Worm (Caenorhabditis elegans) whole organism, young adult: ENCODE measurements around the gene K09C4.4.

Source experiments
- B0336.3 ChIP-seq: fragments of 200-800 bp; sonication (Bioruptor generic); IDR thresholded peaks from 2 replicates; pipeline ENCODE4 v1.3.6; 2022; ENCODE audit warnings: missing genetic modification characterization, missing compliant biosample characterization
- D2030.7 ChIP-seq: fragments of 200-800 bp; sonication (Bioruptor generic); IDR thresholded peaks from 2 replicates; pipeline ENCODE4 v1.3.6; 2022; ENCODE audit warnings: missing genetic modification reagents, missing genetic modification characterization, missing compliant biosample characterization
- F23B12.7 ChIP-seq: sonication (generic microtip); optimal IDR thresholded peaks from 2 replicates; lab custom pipeline; 2017; ENCODE audit warnings: missing genetic modification characterization, mild to moderate bottlenecking, missing compliant biosample characterization, antibody characterized with exemption, moderate library complexity; ENCODE audit not compliant: insufficient read depth
- F55B11.4 ChIP-seq: sonication (generic microtip); optimal IDR thresholded peaks from 2 replicates; lab custom pipeline; 2016; ENCODE audit warnings: missing compliant biosample characterization, missing genetic modification characterization, borderline replicate concordance; ENCODE audit not compliant: insufficient read depth
- K11D2.4 ChIP-seq: fragments of 200-800 bp; sonication (Bioruptor generic); IDR thresholded peaks from 2 replicates; pipeline ENCODE4 v1.3.6; 2022; ENCODE audit warnings: missing genetic modification reagents, missing genetic modification characterization, missing compliant biosample characterization
- T07F8.4 ChIP-seq: sonication (generic microtip); optimal IDR thresholded peaks from 2 replicates; lab custom pipeline; 2016; ENCODE audit warnings: mild to moderate bottlenecking, missing genetic modification characterization, moderate library complexity, missing compliant biosample characterization
- Y56A3A.18 ChIP-seq: fragments of 200-800 bp; sonication (Bioruptor generic); IDR thresholded peaks from 2 replicates; pipeline ENCODE4 v1.3.6; 2022; ENCODE audit warnings: missing genetic modification reagents, missing genetic modification characterization, missing compliant biosample characterization
- Y95B8A.8 ChIP-seq: fragments of 200-800 bp; sonication (Bioruptor generic); IDR thresholded peaks from 2 replicates; pipeline ENCODE4 v1.3.6; 2022; ENCODE audit warnings: missing genetic modification reagents, missing genetic modification characterization, missing compliant biosample characterization
- ZK185.1 ChIP-seq: sonication (generic microtip); optimal IDR thresholded peaks from 2 replicates; lab custom pipeline; 2016; ENCODE audit warnings: mild to moderate bottlenecking, missing genetic modification characterization, missing compliant biosample characterization; ENCODE audit not compliant: poor library complexity, severe bottlenecking
- ama-1 ChIP-seq, 3 experiments: fragments of 150-350 bp in 1 of 3; sonication (generic microtip) in 2 of 3; optimal IDR thresholded peaks; 2 replicates each; lab custom pipeline; 2014 to 2018; ENCODE audit warnings: missing biosample characterization in 2 of 3, missing genetic modification characterization in 2 of 3, missing genetic modification reagents in 2 of 3
- atf-7 ChIP-seq: sonication (generic microtip); optimal IDR thresholded peaks from 2 replicates; lab custom pipeline; 2017; ENCODE audit warnings: mild to moderate bottlenecking, missing genetic modification characterization, missing compliant biosample characterization
- athp-1 ChIP-seq: sonication (generic microtip); optimal IDR thresholded peaks from 2 replicates; lab custom pipeline; 2017; ENCODE audit warnings: mild to moderate bottlenecking, missing genetic modification characterization, missing compliant biosample characterization
- attf-5 ChIP-seq: fragments of 200-800 bp; sonication (Bioruptor generic); optimal IDR thresholded peaks from 2 replicates; lab custom pipeline; 2018; ENCODE audit warnings: mild to moderate bottlenecking, missing genetic modification characterization, missing compliant biosample characterization
- bed-2 ChIP-seq: fragments of 200-800 bp; sonication (Bioruptor generic); IDR thresholded peaks from 2 replicates; pipeline ENCODE4 v1.3.6; 2022; ENCODE audit warnings: missing genetic modification reagents, missing genetic modification characterization, missing compliant biosample characterization
- ccch-3 ChIP-seq: fragments of 200-800 bp; sonication (Bioruptor generic); optimal IDR thresholded peaks from 2 replicates; lab custom pipeline; 2018; ENCODE audit warnings: mild to moderate bottlenecking, missing genetic modification characterization, missing compliant biosample characterization
- cebp-1 ChIP-seq, 2 experiments: fragments of 200-800 bp in 1 of 2; sonication (Bioruptor generic) in 1 of 2; sonication (generic microtip) in 1 of 2; IDR thresholded peaks in 1 of 2; optimal IDR thresholded peaks in 1 of 2; 2 replicates each; pipeline versions ENCODE4 v1.3.6 to Lab custom; 2017 to 2022; ENCODE audit warnings: missing compliant biosample characterization in 2 of 2, missing genetic modification characterization in 2 of 2, mild to moderate bottlenecking in 1 of 2, missing genetic modification reagents in 1 of 2, moderate library complexity in 1 of 2
- ceh-27 ChIP-seq: fragments of 200-800 bp; sonication (Bioruptor generic); optimal IDR thresholded peaks from 2 replicates; lab custom pipeline; 2018; ENCODE audit warnings: mild to moderate bottlenecking, missing genetic modification characterization, moderate library complexity, missing compliant biosample characterization
- ceh-58 ChIP-seq: fragments of 200-800 bp; sonication (Bioruptor generic); IDR thresholded peaks from 2 replicates; pipeline ENCODE4 v1.3.6; 2022; ENCODE audit warnings: missing genetic modification characterization, missing compliant biosample characterization
- ceh-91 ChIP-seq: fragments of 200-800 bp; sonication (Bioruptor generic); IDR thresholded peaks from 2 replicates; pipeline ENCODE4 v1.3.6; 2022; ENCODE audit warnings: missing genetic modification reagents, missing genetic modification characterization, missing compliant biosample characterization
- chd-7 ChIP-seq: sonication (generic microtip); optimal IDR thresholded peaks from 2 replicates; lab custom pipeline; 2016; ENCODE audit warnings: mild to moderate bottlenecking, missing genetic modification characterization, moderate library complexity, missing compliant biosample characterization
- dpff-1 ChIP-seq: sonication (generic microtip); optimal IDR thresholded peaks from 2 replicates; lab custom pipeline; 2017; ENCODE audit warnings: mild to moderate bottlenecking, missing genetic modification characterization, missing compliant biosample characterization
- dpl-1 ChIP-seq: fragments of 150-350 bp; optimal IDR thresholded peaks from 2 replicates; lab custom pipeline; 2014; ENCODE audit warnings: missing biosample characterization, missing genetic modification reagents, missing genetic modification characterization
- egl-18 ChIP-seq: fragments of 200-800 bp; sonication (Bioruptor generic); IDR thresholded peaks from 2 replicates; pipeline ENCODE4 v1.3.6; 2022; ENCODE audit warnings: missing genetic modification reagents, missing genetic modification characterization, missing compliant biosample characterization
- egl-44 ChIP-seq: fragments of 200-800 bp; sonication (Bioruptor generic); IDR thresholded peaks from 2 replicates; pipeline ENCODE4 v1.3.6; 2022; ENCODE audit warnings: missing genetic modification reagents, missing genetic modification characterization, missing compliant biosample characterization
- egrh-3 ChIP-seq: fragments of 200-800 bp; sonication (Bioruptor generic); IDR thresholded peaks from 2 replicates; pipeline ENCODE4 v1.3.6; 2022; ENCODE audit warnings: missing genetic modification reagents, missing genetic modification characterization, missing compliant biosample characterization
- ets-4 ChIP-seq: fragments of 200-800 bp; sonication (Bioruptor generic); optimal IDR thresholded peaks from 2 replicates; lab custom pipeline; 2018; ENCODE audit warnings: mild to moderate bottlenecking, missing genetic modification characterization, missing compliant biosample characterization
- gei-17 ChIP-seq: fragments of 200-800 bp; sonication (Bioruptor generic); optimal IDR thresholded peaks from 2 replicates; lab custom pipeline; 2018; ENCODE audit warnings: mild to moderate bottlenecking, missing genetic modification characterization, missing compliant biosample characterization
- him-1 ChIP-seq: sonication (generic microtip); optimal IDR thresholded peaks from 2 replicates; lab custom pipeline; 2016; ENCODE audit warnings: missing genotype, missing genetic modification reagents, missing genetic modification characterization, missing compliant biosample characterization
- hmg-20 ChIP-seq: fragments of 200-800 bp; sonication (Bioruptor generic); IDR thresholded peaks from 2 replicates; pipeline ENCODE4 v1.3.6; 2022; ENCODE audit warnings: missing genetic modification reagents, missing genetic modification characterization, missing compliant biosample characterization
- hrde-1 ChIP-seq: sonication (generic microtip); optimal IDR thresholded peaks from 2 replicates; lab custom pipeline; 2016; ENCODE audit warnings: missing genetic modification characterization, mild to moderate bottlenecking, missing compliant biosample characterization, moderate library complexity, missing genotype, missing genetic modification reagents, borderline replicate concordance
- let-526 ChIP-seq: fragments of 200-800 bp; sonication (Bioruptor generic); IDR thresholded peaks from 2 replicates; pipeline ENCODE4 v1.3.6; 2022; ENCODE audit warnings: missing genetic modification reagents, missing genetic modification characterization, missing compliant biosample characterization
- lin-35 ChIP-seq, 3 experiments: fragments of 150-350 bp in 2 of 3; sonication (generic microtip) in 1 of 3; optimal IDR thresholded peaks; 2 replicates each; lab custom pipeline; 2014 to 2018; ENCODE audit warnings: missing biosample characterization in 3 of 3, missing genetic modification characterization in 3 of 3, missing genetic modification reagents in 3 of 3
- lir-1 ChIP-seq: fragments of 200-800 bp; sonication (Bioruptor generic); conservative IDR thresholded peaks from 2 replicates; pipeline ENCODE4 v1.3.6; 2022; ENCODE audit warnings: missing genetic modification reagents, missing genetic modification characterization, missing compliant biosample characterization
- madf-3 ChIP-seq: fragments of 200-800 bp; sonication (Bioruptor generic); IDR thresholded peaks from 2 replicates; pipeline ENCODE4 v1.3.6; 2022; ENCODE audit warnings: missing genetic modification reagents, missing genetic modification characterization, missing compliant biosample characterization
- madf-8 ChIP-seq: fragments of 200-800 bp; sonication (Bioruptor generic); conservative IDR thresholded peaks from 2 replicates; pipeline ENCODE4 v1.3.6; 2022; ENCODE audit warnings: missing genetic modification reagents, missing genetic modification characterization, missing compliant biosample characterization
- mel-28 ChIP-seq: sonication (generic microtip); optimal IDR thresholded peaks from 2 replicates; lab custom pipeline; 2016; ENCODE audit warnings: borderline replicate concordance, mild to moderate bottlenecking, missing genetic modification characterization, missing compliant biosample characterization
- mes-4 ChIP-seq: sonication (generic microtip); optimal IDR thresholded peaks from 2 replicates; lab custom pipeline; 2016; ENCODE audit warnings: missing genotype, missing genetic modification characterization, missing compliant biosample characterization
- nfya-2 ChIP-seq: fragments of 200-800 bp; sonication (Bioruptor generic); IDR thresholded peaks from 2 replicates; pipeline ENCODE4 v1.3.6; 2022; ENCODE audit warnings: missing genetic modification reagents, missing genetic modification characterization, missing compliant biosample characterization
- nfyb-1 ChIP-seq: fragments of 200-800 bp; sonication (Bioruptor generic); IDR thresholded peaks from 2 replicates; pipeline ENCODE4 v1.3.6; 2022; ENCODE audit warnings: missing genetic modification reagents, missing genetic modification characterization, missing compliant biosample characterization
- nhr-80 ChIP-seq: sonication (generic microtip); optimal IDR thresholded peaks from 2 replicates; lab custom pipeline; 2016; ENCODE audit warnings: missing genetic modification characterization, missing compliant biosample characterization
- pha-4 ChIP-seq: fragments of 150-350 bp; sonication (generic microtip); optimal IDR thresholded peaks from 2 replicates; lab custom pipeline; 2014; ENCODE audit warnings: missing biosample characterization, missing genetic modification reagents, missing genetic modification characterization
- unc-62 ChIP-seq: fragments of 150-350 bp; optimal IDR thresholded peaks from 2 replicates; lab custom pipeline; 2014; ENCODE audit warnings: missing biosample characterization, missing genetic modification reagents, missing genetic modification characterization
- ztf-18 ChIP-seq: sonication (generic microtip); optimal IDR thresholded peaks from 2 replicates; lab custom pipeline; 2016; ENCODE audit warnings: missing genotype, mild to moderate bottlenecking, missing genetic modification characterization, missing compliant biosample characterization
- ztf-26 ChIP-seq: sonication (generic microtip); optimal IDR thresholded peaks from 2 replicates; lab custom pipeline; 2017; ENCODE audit warnings: missing genetic modification characterization, missing compliant biosample characterization
- ztf-28 ChIP-seq: fragments of 200-800 bp; sonication (Bioruptor generic); IDR thresholded peaks from 2 replicates; pipeline ENCODE4 v1.3.6; 2022; ENCODE audit warnings: missing genetic modification reagents, missing genetic modification characterization, missing compliant biosample characterization

K09C4.4 gene

DNA sequence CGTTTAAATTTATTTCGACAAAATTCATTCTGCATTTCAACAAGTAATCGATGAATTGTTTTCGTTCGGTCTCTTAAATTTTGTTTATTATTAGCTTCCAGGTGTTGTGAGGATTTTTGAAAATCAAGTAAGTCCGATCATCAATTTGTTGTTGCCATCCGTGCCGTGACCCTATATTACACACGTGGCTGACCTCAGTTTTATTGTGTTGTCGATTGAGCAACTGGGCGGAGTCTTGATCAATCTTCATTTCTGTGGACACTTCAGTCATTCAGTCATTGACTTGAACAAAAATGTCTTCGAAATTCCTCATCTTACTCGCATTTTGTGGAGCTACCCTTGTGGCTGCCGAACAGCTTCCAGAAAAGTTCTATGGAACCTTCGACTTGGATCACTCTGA, 28.8 kb upstream of the K09C4.4 start, which contains the start of gene lbp-2:
Gene lbp-2, plus strand, starts transcription at position 102 of the 400 bp plus-strand sequence.
- no peak for TF ChIP-seq F23B12.7
- TF ChIP-seq B0336.3 = no peak
- TF ChIP-seq let-526 (GFP tag; lab: Robert Waterston, UW) = no peak
- no peak for TF ChIP-seq F55B11.4
- no peak for TF ChIP-seq ZK185.1
- no peak for TF ChIP-seq Y56A3A.18
- TF ChIP-seq egl-44 (GFP tag; lab: Robert Waterston, UW) = no peak
- no peak for TF ChIP-seq ztf-18 (tag; lab: Kevin White, UChicago)
- TF ChIP-seq ztf-26 (tag; lab: Kevin White, UChicago) = no peak
- TF ChIP-seq nfyb-1 (GFP tag; lab: Robert Waterston, UW) = no peak
- TF ChIP-seq pha-4 (tag; lab: Kevin White, UChicago) = no peak
- TF ChIP-seq D2030.7 (GFP tag; lab: Robert Waterston, UW) = no peak
- TF ChIP-seq atf-7 (tag; lab: Kevin White, UChicago) = no peak
- TF ChIP-seq attf-5 = no peak
- TF ChIP-seq mes-4 (tag; lab: Kevin White, UChicago) = no peak
- TF ChIP-seq, all 124 proteins: peak for 0

DNA sequence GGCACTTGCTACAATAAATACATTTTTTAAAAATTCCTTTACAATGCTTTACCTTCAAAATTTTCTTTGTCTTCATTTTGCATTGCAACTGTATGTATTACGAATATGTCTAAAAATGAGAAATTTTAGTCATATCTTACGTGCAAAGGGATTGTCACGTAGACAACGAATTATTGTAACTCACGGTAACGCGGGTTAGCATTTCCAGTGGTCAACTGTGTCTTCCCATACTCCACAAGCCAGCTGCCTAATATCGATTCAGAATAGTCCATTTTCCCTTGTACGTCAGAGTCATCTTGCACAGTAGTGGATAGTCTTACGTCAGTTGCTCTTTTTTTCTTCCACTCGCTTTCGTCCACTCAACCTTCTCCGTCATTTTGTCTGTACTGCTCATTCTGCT, 26.7 kb upstream of the K09C4.4 start, which contains the start of gene fbxb-71:
Gene fbxb-71, plus strand, starts transcription at position 301 of the 400 bp plus-strand sequence.
- TF ChIP-seq dpl-1 = no peak
- no peak for TF ChIP-seq madf-8 (GFP tag; lab: Robert Waterston, UW)
- TF ChIP-seq unc-62 (GFP tag; lab: Kevin White, UChicago) = no peak
- no peak for TF ChIP-seq ets-4 (GFP tag; lab: Kevin White, UChicago)
- TF ChIP-seq hmg-20 (GFP tag; lab: Robert Waterston, UW) = no peak
- no peak for TF ChIP-seq egl-18 (GFP tag; lab: Robert Waterston, UW)
- TF ChIP-seq lir-1 (GFP tag; lab: Robert Waterston, UW) = no peak
- TF ChIP-seq ceh-91 (GFP tag; lab: Robert Waterston, UW) = no peak
- TF ChIP-seq him-1 (tag; lab: Kevin White, UChicago) = no peak
- TF ChIP-seq K11D2.4 (GFP tag; lab: Robert Waterston, UW) = no peak
- no peak for TF ChIP-seq ama-1 (optimal IDR thresholded peaks at IDR 0.05; lab: Kevin White, UChicago)
- TF ChIP-seq ama-1 (GFP tag; optimal IDR thresholded peaks at IDR 0.05; lab: Kevin White, UChicago) = no peak
- TF ChIP-seq ceh-58 = no peak
- TF ChIP-seq athp-1 (tag; lab: Kevin White, UChicago) = no peak
- no peak for TF ChIP-seq ccch-3 (GFP tag; lab: Kevin White, UChicago)
- TF ChIP-seq, all 124 proteins: peak for 0

DNA sequence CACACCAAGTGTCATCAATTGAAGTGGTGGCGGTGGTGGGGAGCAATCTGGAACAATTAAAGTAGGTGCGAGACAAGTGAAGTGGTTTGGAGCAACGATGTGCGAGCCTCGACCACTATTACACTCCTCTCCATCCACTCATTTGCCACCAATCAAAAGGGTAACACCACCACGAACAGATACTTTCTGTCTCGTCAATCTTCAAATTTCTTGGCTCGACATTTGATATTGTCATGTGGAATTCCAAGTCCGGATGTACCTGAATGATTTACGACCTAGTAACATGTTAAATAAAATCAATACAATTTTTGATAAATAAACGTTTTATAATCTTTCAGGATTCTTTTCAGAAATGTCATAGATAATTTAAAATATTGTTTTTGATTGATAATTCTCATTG, 18.5 kb upstream of the K09C4.4 start, which contains the start of gene sul-1:
Gene sul-1, minus strand, starts transcription at position 101 of the 400 bp plus-strand sequence.
- no peak for TF ChIP-seq cebp-1 (GFP tag; IDR thresholded peaks at IDR 0.05; lab: Robert Waterston, UW)
- TF ChIP-seq cebp-1 (tag; optimal IDR thresholded peaks at IDR 0.05; lab: Kevin White, UChicago) = no peak
- TF ChIP-seq chd-7 (tag; lab: Kevin White, UChicago) = no peak
- TF ChIP-seq bed-2 = no peak
- TF ChIP-seq ceh-27 (GFP tag; lab: Kevin White, UChicago) = peak; percentile 29

DNA sequence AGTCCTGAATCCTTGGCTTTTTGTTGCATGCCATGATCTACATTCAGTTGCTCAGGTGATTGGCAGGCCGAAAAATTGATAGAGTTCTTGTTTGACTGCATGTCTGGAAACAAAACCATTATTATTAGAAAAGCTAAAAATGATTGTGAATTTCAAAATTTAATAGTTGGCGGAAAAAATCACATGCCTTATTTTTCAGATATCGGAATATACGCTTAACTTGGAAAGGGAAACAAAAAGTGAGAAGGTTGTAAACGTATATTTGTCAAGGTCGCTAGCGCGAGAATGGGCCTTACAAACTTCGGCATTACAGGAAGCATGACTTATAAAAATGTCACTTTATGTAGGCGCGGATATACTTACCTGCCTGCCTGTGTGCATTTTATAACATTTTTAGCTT, 17.6 kb upstream of the K09C4.4 start, which contains the start of gene K09C4.9:
Gene K09C4.9, minus strand, starts transcription at position 101 of the 400 bp plus-strand sequence.
- TF ChIP-seq nfya-2 (GFP tag; lab: Robert Waterston, UW) = no peak
- TF ChIP-seq madf-3 (GFP tag; lab: Robert Waterston, UW) = no peak
- no peak for TF ChIP-seq egrh-3 (GFP tag; lab: Robert Waterston, UW)
- TF ChIP-seq Y95B8A.8 (GFP tag; lab: Robert Waterston, UW) = no peak
- TF ChIP-seq hrde-1 (tag; lab: Kevin White, UChicago) = no peak
- TF ChIP-seq dpff-1 = no peak
- no peak for TF ChIP-seq madf-8 (GFP tag; lab: Robert Waterston, UW)
- TF ChIP-seq mel-28 (tag; lab: Kevin White, UChicago) = no peak
- no peak for TF ChIP-seq gei-17
- no peak for TF ChIP-seq lin-35 (GFP tag; optimal IDR thresholded peaks at IDR 0.05; lab: Kevin White, UChicago)
- no peak for TF ChIP-seq ztf-28 (GFP tag; lab: Robert Waterston, UW)
- TF ChIP-seq T07F8.4 (tag; lab: Kevin White, UChicago) = no peak
- no peak for TF ChIP-seq nhr-80 (tag; lab: Kevin White, UChicago)
- TF ChIP-seq D2030.7 (GFP tag; lab: Robert Waterston, UW) = no peak
